Fruit fly (Drosophila melanogaster): ENCODE results near the gene CG32320.

DNA sequence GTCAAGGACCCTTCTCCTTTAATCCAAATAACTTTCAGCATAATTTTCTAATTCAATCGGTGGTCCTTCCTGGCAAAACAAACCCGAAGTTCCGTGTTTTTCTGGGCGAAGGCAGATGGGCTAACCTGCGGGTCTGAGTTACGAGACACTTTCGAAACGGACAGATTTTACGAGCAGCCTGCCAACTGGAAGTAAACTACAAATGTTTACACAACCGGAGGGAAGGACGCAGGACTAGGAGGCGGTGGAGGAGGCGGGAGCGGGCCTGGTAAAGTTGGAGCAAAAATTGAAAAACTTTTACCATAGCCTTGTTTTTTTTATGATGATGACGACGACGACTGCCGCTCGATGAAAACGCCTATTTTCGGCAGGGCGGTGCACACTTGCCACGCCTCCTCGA is 3.8 kb downstream of the CG32320 start:
- TF ChIP-seq CG8478 (optimal IDR thresholded peaks at IDR 0.05): no peak
- no peak for TF ChIP-seq Dll (optimal IDR thresholded peaks at IDR 0.05)
- TF ChIP-seq EcR (GFP tag; optimal IDR thresholded peaks at IDR 0.05): no peak
- no peak for TF ChIP-seq psq (optimal IDR thresholded peaks at IDR 0.05)

Data from whole organism.